Worm (Caenorhabditis elegans): Measurements from ENCODE around the gene C44B7.11.

ce11 chrII:6893589-6894245 is 3.6 kb downstream of the C44B7.11 start, which contains the start of gene adal-1:
- TF ChIP-seq dao-5 (tag; optimal IDR thresholded peaks at IDR 0.05), result no peak
- no peak for TF ChIP-seq him-1 (tag; optimal IDR thresholded peaks at IDR 0.05)
- TF ChIP-seq W03F9.2 (tag; optimal IDR thresholded peaks at IDR 0.05), result no peak

All from whole organism, L4/young adult.